Worm (Caenorhabditis elegans) whole organism, L4 larva: ENCODE measurements around the gene dsb-3.

Experiments used
- T20F7.1 ChIP-seq: fragments of 200-800 bp; sonication (Bioruptor generic); optimal IDR thresholded peaks from 2 replicates; lab custom pipeline; 2018; ENCODE audit warnings: mild to moderate bottlenecking, missing genetic modification characterization, missing compliant biosample characterization
- ama-1 ChIP-seq: fragments of 150-350 bp; optimal IDR thresholded peaks from 2 replicates; lab custom pipeline; 2014; ENCODE audit warnings: inconsistent platforms, mixed read lengths
- unc-62 ChIP-seq, 3 experiments: fragments of 150-350 bp in 1 of 3; sonication (generic microtip); optimal IDR thresholded peaks in 2 of 3; peaks in 1 of 3; 1 replicate in 1 of 3; 2 replicates in 2 of 3; lab custom pipeline; 2014 to 2017; ENCODE audit warnings: missing biosample characterization in 3 of 3, missing genetic modification characterization in 3 of 3, missing genetic modification reagents in 3 of 3, missing genotype in 1 of 3

DNA sequence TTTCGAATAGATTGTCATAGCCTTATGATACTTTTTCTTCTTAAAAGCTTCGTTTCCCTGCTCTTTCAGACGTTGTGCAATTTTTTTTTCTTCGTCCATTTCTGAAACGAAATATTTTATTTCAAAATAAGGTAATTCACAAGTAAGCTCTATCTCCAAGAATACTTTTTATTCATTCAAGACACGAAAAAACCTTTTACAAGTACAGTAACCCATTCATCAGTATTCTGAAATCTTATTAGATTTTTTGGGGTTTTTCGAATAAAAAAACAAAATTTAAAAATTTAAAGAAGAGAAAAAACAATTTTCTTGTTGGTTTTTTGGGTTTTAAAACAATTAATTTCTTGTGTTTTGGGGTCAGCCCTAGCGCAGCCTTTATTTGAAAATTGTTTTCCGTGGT is 19.4 kb upstream of the dsb-3 start, which contains the start of gene rpap-3:
- TF ChIP-seq unc-62 (GFP tag; optimal IDR thresholded peaks at IDR 0.05 in 1 of 2; lab: Kevin White, UChicago): no peak
- no peak for TF ChIP-seq unc-62 (tag; optimal IDR thresholded peaks at IDR 0.05; lab: Kevin White, UChicago)
- no peak for TF ChIP-seq T20F7.1 (GFP tag; lab: Kevin White, UChicago)
- TF ChIP-seq ama-1 (lab: Kevin White, UChicago): no peak
